Fruit fly (Drosophila melanogaster) whole organism, pupa: ENCODE data around the gene ldbr.

Experiments used
- CG10348 ChIP-seq: fragments of 200-800 bp; sonication (Bioruptor generic); IDR thresholded peaks from 2 replicates; pipeline ENCODE4 v1.3.6; 2022; ENCODE audit warnings: missing biosample characterization, missing genetic modification characterization
- CG12605 ChIP-seq: fragments of 200-800 bp; sonication (Bioruptor generic); IDR thresholded peaks from 2 replicates; pipeline ENCODE4 v1.3.6; 2022; ENCODE audit warnings: missing biosample characterization, missing genetic modification characterization
- CG13204 ChIP-seq: fragments of 200-800 bp; sonication (Bioruptor generic); optimal IDR thresholded peaks from 2 replicates; lab custom pipeline; 2018; ENCODE audit warnings: missing biosample characterization, mild to moderate bottlenecking, missing genetic modification characterization, moderate library complexity
- CG14655 ChIP-seq: fragments of 200-800 bp; sonication (Bioruptor generic); optimal IDR thresholded peaks from 3 replicates; lab custom pipeline; 2017; ENCODE audit warnings: mild to moderate bottlenecking, missing biosample characterization, missing genetic modification reagents, missing genetic modification characterization
- CG15710 ChIP-seq: fragments of 200-800 bp; sonication (Bioruptor generic); optimal IDR thresholded peaks from 2 replicates; lab custom pipeline; 2018; ENCODE audit warnings: missing biosample characterization, mild to moderate bottlenecking, missing genetic modification characterization, moderate library complexity
- CG17806 ChIP-seq: fragments of 200-800 bp; sonication (Bioruptor generic); optimal IDR thresholded peaks from 2 replicates; lab custom pipeline; 2018; ENCODE audit warnings: missing biosample characterization, mild to moderate bottlenecking, missing genetic modification characterization, moderate library complexity
- CG32121 ChIP-seq: fragments of 200-800 bp; sonication (Bioruptor generic); IDR thresholded peaks from 2 replicates; pipeline ENCODE4 v1.3.6; 2022; ENCODE audit warnings: missing biosample characterization, missing genetic modification characterization
- CG34367 ChIP-seq: fragments of 200-800 bp; sonication (Bioruptor generic); optimal IDR thresholded peaks from 2 replicates; lab custom pipeline; 2018; ENCODE audit warnings: missing biosample characterization, mild to moderate bottlenecking, missing genetic modification characterization
- CG4496 ChIP-seq: fragments of 200-800 bp; sonication (Bioruptor generic); IDR thresholded peaks from 3 replicates; pipeline ENCODE4 v1.3.6; 2022; ENCODE audit warnings: missing biosample characterization, missing genetic modification characterization
- CG8159 ChIP-seq: fragments of 200-800 bp; sonication (Bioruptor generic); optimal IDR thresholded peaks from 3 replicates; lab custom pipeline; 2018; ENCODE audit warnings: missing biosample characterization, mild to moderate bottlenecking, missing genetic modification characterization, moderate library complexity
- CG8301 ChIP-seq: fragments of 200-800 bp; sonication (Bioruptor generic); optimal IDR thresholded peaks from 2 replicates; lab custom pipeline; 2018; ENCODE audit warnings: missing biosample characterization, mild to moderate bottlenecking, missing genetic modification characterization
- CG9948 ChIP-seq: fragments of 200-800 bp; sonication (Bioruptor generic); optimal IDR thresholded peaks from 2 replicates; lab custom pipeline; 2018; ENCODE audit warnings: missing biosample characterization, mild to moderate bottlenecking, missing genetic modification characterization, moderate library complexity
- D1 ChIP-seq: fragments of 200-800 bp; sonication (Bioruptor generic); optimal IDR thresholded peaks from 2 replicates; lab custom pipeline; 2018; ENCODE audit warnings: missing biosample characterization, mild to moderate bottlenecking, missing genetic modification characterization, moderate library complexity
- EcR ChIP-seq: fragments of 200-800 bp; sonication (Bioruptor generic); optimal IDR thresholded peaks from 3 replicates; lab custom pipeline; 2019; ENCODE audit warnings: missing biosample characterization, missing genetic modification characterization, mild to moderate bottlenecking, moderate library complexity, missing genetic modification reagents
- Ets98B ChIP-seq: fragments of 200-800 bp; sonication (Bioruptor generic); IDR thresholded peaks from 2 replicates; pipeline ENCODE4 v1.3.6; 2022; ENCODE audit warnings: missing biosample characterization, missing genetic modification characterization
- Pif1A ChIP-seq: fragments of 200-800 bp; sonication (Bioruptor generic); optimal IDR thresholded peaks from 3 replicates; lab custom pipeline; 2016; ENCODE audit warnings: missing biosample characterization, missing genetic modification characterization
- Pif1B ChIP-seq: fragments of 200-800 bp; sonication (Bioruptor generic); optimal IDR thresholded peaks from 3 replicates; lab custom pipeline; 2016; ENCODE audit warnings: missing biosample characterization, missing genetic modification characterization
- Snoo ChIP-seq: fragments of 200-800 bp; sonication (Bioruptor generic); optimal IDR thresholded peaks from 3 replicates; lab custom pipeline; 2017; ENCODE audit warnings: missing biosample characterization, mild to moderate bottlenecking, missing genetic modification characterization, inconsistent platforms
- fd96Ca ChIP-seq: fragments of 200-800 bp; sonication (Bioruptor generic); IDR thresholded peaks from 3 replicates; pipeline ENCODE4 v1.3.6; 2022; ENCODE audit warnings: missing biosample characterization, missing genetic modification characterization
- gl ChIP-seq: fragments of 200-800 bp; sonication (Bioruptor generic); optimal IDR thresholded peaks from 2 replicates; lab custom pipeline; 2018; ENCODE audit warnings: missing biosample characterization, mild to moderate bottlenecking, missing genetic modification characterization
- rn ChIP-seq: fragments of 200-800 bp; sonication (Bioruptor generic); IDR thresholded peaks from 2 replicates; pipeline ENCODE4 v1.3.6; 2022; ENCODE audit warnings: missing biosample characterization, missing genetic modification characterization

ldbr gene

dm6 chr3L:8153206-8153996, 31.8 kb downstream of the ldbr start:
- TF ChIP-seq EcR (GFP tag; lab: Kevin White, UChicago) (peak; percentile 87), CG4496 (peak; percentile 95), rn (GFP tag; lab: Robert Waterston, UW) (peak; percentile 89), Snoo (tag; lab: Kevin White, UChicago) (peak; percentile 23), CG34367 (peak; percentile 58), fd96Ca (GFP tag; lab: Robert Waterston, UW) (peak; percentile 96), CG10348 (GFP tag; lab: Robert Waterston, UW) (peak; percentile 85), CG12605 (GFP tag; lab: Robert Waterston, UW) (peak; percentile 89), CG32121 (GFP tag; lab: Robert Waterston, UW) (peak; percentile 96), Ets98B (GFP tag; lab: Robert Waterston, UW) (peak; percentile 97), CG13204 (GFP tag; lab: Kevin White, UChicago) (no peak), D1 (tag; lab: Kevin White, UChicago) (no peak), gl (tag; lab: Kevin White, UChicago) (no peak), CG9948 (tag; lab: Kevin White, UChicago) (peak; percentile 66), CG14655 (GFP tag; lab: Kevin White, UChicago) (peak; percentile 93), CG17806 (tag; lab: Kevin White, UChicago) (peak; percentile 67), Pif1A (GFP tag; lab: Kevin White, UChicago) (peak; percentile 72), Pif1B (GFP tag; lab: Kevin White, UChicago) (peak; percentile 59), CG8301 (tag; lab: Kevin White, UChicago) (peak; percentile 91), CG15710 (tag; lab: Kevin White, UChicago) (peak; percentile 49), CG8159 (peak; percentile 69)

- TF ChIP-seq CG8159 = no peak
- TF ChIP-seq CG13204 (GFP tag; lab: Kevin White, UChicago) = peak; percentile 19
- TF ChIP-seq CG9948 (tag; lab: Kevin White, UChicago) = no peak
- TF ChIP-seq CG4496 = 0 out of 3 replicates have a peak, but pooled peaks have one; percentile 28
Observed at dm6 chr3L:8154544-8154943, 32.9 kb downstream of the ldbr start.

- TF ChIP-seq CG8301 (tag; lab: Kevin White, UChicago) (no peak), Pif1B (GFP tag; lab: Kevin White, UChicago) (no peak), CG9948 (tag; lab: Kevin White, UChicago) (no peak), rn (GFP tag; lab: Robert Waterston, UW) (no peak), gl (tag; lab: Kevin White, UChicago) (no peak), CG10348 (GFP tag; lab: Robert Waterston, UW) (no peak), CG4496 (no peak), CG8159 (no peak), Pif1A (GFP tag; lab: Kevin White, UChicago) (no peak), EcR (GFP tag; lab: Kevin White, UChicago) (no peak), fd96Ca (GFP tag; lab: Robert Waterston, UW) (no peak), CG17806 (tag; lab: Kevin White, UChicago) (no peak), CG34367 (no peak), CG13204 (GFP tag; lab: Kevin White, UChicago) (no peak)
Observed at dm6 chr3L:8155324-8155723, 33.7 kb downstream of the ldbr start.

dm6 chr3L:8156199-8156598, 34.6 kb downstream of the ldbr start:
- peak; percentile 11 for TF ChIP-seq Snoo (tag; lab: Kevin White, UChicago)
- TF ChIP-seq CG10348 (GFP tag; lab: Robert Waterston, UW) = no peak
- no peak for TF ChIP-seq CG9948 (tag; lab: Kevin White, UChicago)
- TF ChIP-seq EcR (GFP tag; lab: Kevin White, UChicago) = no peak
- TF ChIP-seq D1 (tag; lab: Kevin White, UChicago) = no peak
- TF ChIP-seq CG32121 (GFP tag; lab: Robert Waterston, UW) = no peak
- no peak for TF ChIP-seq rn (GFP tag; lab: Robert Waterston, UW)
- TF ChIP-seq CG8159 = peak; percentile 45
- TF ChIP-seq CG8301 (tag; lab: Kevin White, UChicago) = peak; percentile 26
- TF ChIP-seq fd96Ca (GFP tag; lab: Robert Waterston, UW) = 0 out of 3 replicates have a peak, but pooled peaks have one; percentile 43
- TF ChIP-seq Pif1B (GFP tag; lab: Kevin White, UChicago) = no peak
- no peak for TF ChIP-seq Pif1A (GFP tag; lab: Kevin White, UChicago)
- TF ChIP-seq gl (tag; lab: Kevin White, UChicago) = no peak
- peak; percentile 45; the same call in 1 of the 3 replicates for TF ChIP-seq CG4496
- peak; percentile 21 for TF ChIP-seq CG15710 (tag; lab: Kevin White, UChicago)
- peak; percentile 22 for TF ChIP-seq CG17806 (tag; lab: Kevin White, UChicago)
- no peak for TF ChIP-seq CG12605 (GFP tag; lab: Robert Waterston, UW)
- TF ChIP-seq CG14655 (GFP tag; lab: Kevin White, UChicago) = no peak
- peak; percentile 18; the same call in 1 of the 2 replicates for TF ChIP-seq Ets98B (GFP tag; lab: Robert Waterston, UW)

dm6 chr3L:8157079-8157478, 35.5 kb downstream of the ldbr start:
- TF ChIP-seq Ets98B (GFP tag; lab: Robert Waterston, UW) (no peak), rn (GFP tag; lab: Robert Waterston, UW) (no peak), CG17806 (tag; lab: Kevin White, UChicago) (peak; percentile 31), Pif1A (GFP tag; lab: Kevin White, UChicago) (peak; percentile 22), CG34367 (peak; percentile 38), CG9948 (tag; lab: Kevin White, UChicago) (no peak), Pif1B (GFP tag; lab: Kevin White, UChicago) (peak; percentile 46), CG12605 (GFP tag; lab: Robert Waterston, UW) (no peak), EcR (GFP tag; lab: Kevin White, UChicago) (peak; percentile 48), CG8159 (peak; percentile 62), CG15710 (tag; lab: Kevin White, UChicago) (peak; percentile 68), CG4496 (no peak), Snoo (tag; lab: Kevin White, UChicago) (peak; percentile 25), gl (tag; lab: Kevin White, UChicago) (no peak), D1 (tag; lab: Kevin White, UChicago) (no peak), CG32121 (GFP tag; lab: Robert Waterston, UW) (0 out of 2 replicates have a peak, but pooled peaks have one; percentile 13), CG8301 (tag; lab: Kevin White, UChicago) (peak; percentile 5), fd96Ca (GFP tag; lab: Robert Waterston, UW) (no peak), CG14655 (GFP tag; lab: Kevin White, UChicago) (no peak), CG10348 (GFP tag; lab: Robert Waterston, UW) (no peak), CG13204 (GFP tag; lab: Kevin White, UChicago) (no peak)
